Fruit fly (Drosophila melanogaster) whole organism, embryonic: ENCODE results near the gene drm.

Experiments
- Ada2b ChIP-seq: fragments of 200-800 bp; sonication (Bioruptor generic); IDR thresholded peaks from 2 replicates; pipeline ENCODE4 v1.3.6; 2022; ENCODE audit warnings: missing biosample characterization, missing genetic modification characterization
- CG10267 ChIP-seq: fragments of 200-800 bp; sonication (Bioruptor generic); optimal IDR thresholded peaks from 2 replicates; lab custom pipeline; 2018; ENCODE audit warnings: missing biosample characterization, mild to moderate bottlenecking, missing genetic modification characterization, moderate library complexity
- CG10959 ChIP-seq: fragments of 200-800 bp; sonication (Bioruptor generic); IDR thresholded peaks from 2 replicates; pipeline ENCODE4 v1.3.6; 2022; ENCODE audit warnings: missing biosample characterization, missing genetic modification characterization
- CG11456 ChIP-seq: fragments of 200-800 bp; sonication (Bioruptor generic); IDR thresholded peaks from 3 replicates; pipeline ENCODE4 v1.3.6; 2022; ENCODE audit warnings: missing biosample characterization, missing genetic modification characterization
- CG12236 ChIP-seq: fragments of 200-800 bp; sonication (Bioruptor generic); optimal IDR thresholded peaks from 2 replicates; lab custom pipeline; 2016; ENCODE audit warnings: missing biosample characterization, missing genetic modification characterization
- CG1233 ChIP-seq: fragments of 200-800 bp; sonication (Bioruptor generic); optimal IDR thresholded peaks from 4 replicates; lab custom pipeline; 2018; ENCODE audit warnings: missing biosample characterization, mild to moderate bottlenecking, missing genetic modification characterization
- CG12769 ChIP-seq: fragments of 200-800 bp; sonication (Bioruptor generic); optimal IDR thresholded peaks from 2 replicates; lab custom pipeline; 2019; ENCODE audit warnings: missing biosample characterization, mild to moderate bottlenecking, missing genetic modification characterization, moderate library complexity
- CG15514 ChIP-seq: fragments of 200-800 bp; sonication (Bioruptor generic); optimal IDR thresholded peaks from 3 replicates; lab custom pipeline; 2017; ENCODE audit warnings: missing biosample characterization, missing genetic modification characterization, mild to moderate bottlenecking, moderate library complexity, missing genetic modification reagents
- CG15696 ChIP-seq: fragments of 200-800 bp; sonication (Bioruptor generic); optimal IDR thresholded peaks from 2 replicates; lab custom pipeline; 2019; ENCODE audit warnings: missing biosample characterization, mild to moderate bottlenecking, missing genetic modification characterization, moderate library complexity
- CG1603 ChIP-seq: fragments of 200-800 bp; sonication (Bioruptor generic); optimal IDR thresholded peaks from 2 replicates; lab custom pipeline; 2019; ENCODE audit warnings: missing biosample characterization, mild to moderate bottlenecking, missing genetic modification characterization, moderate library complexity
- CG16815 ChIP-seq: fragments of 200-800 bp; sonication (Bioruptor generic); optimal IDR thresholded peaks from 3 replicates; lab custom pipeline; 2017; ENCODE audit warnings: missing biosample characterization, mild to moderate bottlenecking, missing genetic modification characterization
- CG2199 ChIP-seq: fragments of 200-800 bp; sonication (Bioruptor generic); IDR thresholded peaks from 3 replicates; pipeline ENCODE4 v1.3.6; 2022; ENCODE audit warnings: missing biosample characterization, missing genetic modification characterization
- CG2712 ChIP-seq: fragments of 200-800 bp; optimal IDR thresholded peaks from 3 replicates; lab custom pipeline; 2019; ENCODE audit warnings: missing biosample characterization, mild to moderate bottlenecking, missing genetic modification characterization, moderate library complexity
- CG2875 ChIP-seq: fragments of 200-800 bp; sonication (Bioruptor generic); optimal IDR thresholded peaks from 2 replicates; lab custom pipeline; 2017; ENCODE audit warnings: missing biosample characterization, mild to moderate bottlenecking, missing genetic modification characterization, missing genetic modification reagents
- CG30020 ChIP-seq: fragments of 200-800 bp; optimal IDR thresholded peaks from 2 replicates; lab custom pipeline; 2019; ENCODE audit warnings: missing biosample characterization, mild to moderate bottlenecking, missing genetic modification characterization, moderate library complexity
- CG30403 ChIP-seq: fragments of 200-800 bp; sonication (Bioruptor generic); optimal IDR thresholded peaks from 3 replicates; lab custom pipeline; 2016; ENCODE audit warnings: missing biosample characterization, missing genetic modification characterization
- CG32772 ChIP-seq: fragments of 200-800 bp; sonication (Bioruptor generic); IDR thresholded peaks from 2 replicates; pipeline ENCODE4 v1.3.6; 2022; ENCODE audit warnings: missing biosample characterization, missing genetic modification characterization
- CG43689 ChIP-seq: fragments of 200-800 bp; sonication (Bioruptor generic); IDR thresholded peaks from 2 replicates; pipeline ENCODE4 v1.3.6; 2022; ENCODE audit warnings: missing biosample characterization, missing genetic modification characterization
- CG4404 ChIP-seq: fragments of 200-800 bp; sonication (Bioruptor generic); IDR thresholded peaks from 2 replicates; pipeline ENCODE4 v1.3.6; 2022; ENCODE audit warnings: missing biosample characterization, missing genetic modification characterization
- CG6765 ChIP-seq: fragments of 200-800 bp; sonication (Bioruptor generic); optimal IDR thresholded peaks from 3 replicates; lab custom pipeline; 2017; ENCODE audit warnings: missing biosample characterization, mild to moderate bottlenecking, missing genetic modification characterization
- CG6791 ChIP-seq: fragments of 200-800 bp; sonication (Bioruptor generic); IDR thresholded peaks from 3 replicates; pipeline ENCODE4 v1.3.6; 2022; ENCODE audit warnings: missing biosample characterization, missing genetic modification characterization; ENCODE audit not compliant: partially characterized antibody
- CG8924 ChIP-seq: fragments of 200-800 bp; optimal IDR thresholded peaks from 3 replicates; lab custom pipeline; 2019; ENCODE audit warnings: missing biosample characterization, mild to moderate bottlenecking, missing genetic modification characterization, moderate library complexity
- Chrac-16 ChIP-seq: fragments of 200-800 bp; sonication (Bioruptor generic); optimal IDR thresholded peaks from 3 replicates; lab custom pipeline; 2016; ENCODE audit warnings: missing biosample characterization, missing genetic modification characterization
- D19A ChIP-seq: fragments of 200-800 bp; optimal IDR thresholded peaks from 3 replicates; lab custom pipeline; 2019; ENCODE audit warnings: missing biosample characterization, mild to moderate bottlenecking, missing genetic modification characterization, moderate library complexity
- Gug ChIP-seq: fragments of 200-800 bp; sonication (Bioruptor generic); IDR thresholded peaks from 4 replicates; pipeline ENCODE4 v1.3.6; 2022; ENCODE audit warnings: missing biosample characterization, missing genetic modification characterization
- H2.0 ChIP-seq: fragments of 200-800 bp; sonication (Bioruptor generic); IDR thresholded peaks from 2 replicates; pipeline ENCODE4 v1.3.6; 2022; ENCODE audit warnings: missing biosample characterization, missing genetic modification characterization
- HLHmδ ChIP-seq: fragments of 200-800 bp; sonication (Bioruptor generic); optimal IDR thresholded peaks from 2 replicates; lab custom pipeline; 2018; ENCODE audit warnings: missing biosample characterization, mild to moderate bottlenecking, missing genetic modification characterization, moderate library complexity
- Med ChIP-seq: fragments of 200-800 bp; sonication (Bioruptor generic); peaks from one replicate; lab custom pipeline; 2016; ENCODE audit warnings: missing biosample characterization, missing genetic modification characterization, mild to moderate bottlenecking, inconsistent platforms, moderate library complexity
- Rx ChIP-seq: fragments of 200-800 bp; sonication (Bioruptor generic); IDR thresholded peaks from 2 replicates; pipeline ENCODE4 v1.3.6; 2022; ENCODE audit warnings: missing biosample characterization, missing genetic modification characterization
- Usf ChIP-seq: fragments of 200-800 bp; sonication (Bioruptor generic); optimal IDR thresholded peaks from 2 replicates; lab custom pipeline; 2017; ENCODE audit warnings: missing genotype, missing biosample characterization, missing genetic modification characterization
- ase ChIP-seq: fragments of 200-800 bp; sonication (Bioruptor generic); IDR thresholded peaks from 3 replicates; pipeline ENCODE4 v1.3.6; 2022; ENCODE audit warnings: missing biosample characterization, missing genetic modification characterization
- bsh ChIP-seq, 2 experiments: fragments of 200-800 bp; sonication (Bioruptor generic); optimal IDR thresholded peaks; 2 replicates each; lab custom pipeline; 2017 to 2018; ENCODE audit warnings: mild to moderate bottlenecking in 2 of 2, missing biosample characterization in 2 of 2, missing genetic modification characterization in 2 of 2, moderate library complexity in 1 of 2
- chif ChIP-seq, 2 experiments: fragments of 200-800 bp; sonication (Bioruptor generic); optimal IDR thresholded peaks; 3 replicates each; lab custom pipeline; 2016; ENCODE audit warnings: missing biosample characterization in 2 of 2, missing genetic modification characterization in 2 of 2
- dan ChIP-seq: fragments of 200-800 bp; sonication (Bioruptor generic); IDR thresholded peaks from 2 replicates; pipeline ENCODE4 v1.3.6; 2022; ENCODE audit warnings: missing biosample characterization, missing genetic modification characterization
- dm ChIP-seq: fragments of 200-800 bp; sonication (Bioruptor generic); optimal IDR thresholded peaks from 3 replicates; lab custom pipeline; 2016; ENCODE audit warnings: missing biosample characterization, missing genetic modification characterization
- dmrt11E ChIP-seq: fragments of 200-800 bp; sonication (Bioruptor generic); optimal IDR thresholded peaks from 3 replicates; lab custom pipeline; 2018; ENCODE audit warnings: missing biosample characterization, mild to moderate bottlenecking, missing genetic modification characterization, moderate library complexity
- ems ChIP-seq: fragments of 200-800 bp; sonication (Bioruptor generic); optimal IDR thresholded peaks from 3 replicates; lab custom pipeline; 2016; ENCODE audit warnings: missing biosample characterization, missing genetic modification characterization
- fru ChIP-seq: fragments of >200 bp; optimal IDR thresholded peaks from 2 replicates; lab custom pipeline; 2017
- gem ChIP-seq: fragments of 200-800 bp; sonication (Bioruptor generic); optimal IDR thresholded peaks from 2 replicates; lab custom pipeline; 2019; ENCODE audit warnings: missing biosample characterization, mild to moderate bottlenecking, missing genetic modification characterization, moderate library complexity
- grn ChIP-seq: fragments of 200-800 bp; sonication (Bioruptor generic); optimal IDR thresholded peaks from 3 replicates; lab custom pipeline; 2017; ENCODE audit warnings: missing biosample characterization, missing genetic modification characterization
- nom ChIP-seq: fragments of 200-800 bp; sonication (Bioruptor generic); optimal IDR thresholded peaks from 2 replicates; lab custom pipeline; 2017; ENCODE audit warnings: missing biosample characterization, missing genetic modification characterization, mild to moderate bottlenecking, moderate library complexity, missing genetic modification reagents
- p53 ChIP-seq: fragments of 200-800 bp; sonication (Bioruptor generic); optimal IDR thresholded peaks from 2 replicates; lab custom pipeline; 2016; ENCODE audit warnings: missing biosample characterization, missing genetic modification characterization
- prd ChIP-seq, 3 experiments: fragments of >200 bp in 2 of 3; fragments of 200-800 bp in 1 of 3; sonication (Bioruptor generic) in 1 of 3; optimal IDR thresholded peaks in 2 of 3; IDR thresholded peaks in 1 of 3; 2 replicates in 2 of 3; 3 replicates in 1 of 3; pipeline versions ENCODE4 v1.3.6 to Lab custom; 2017 to 2022; ENCODE audit warnings: missing biosample characterization in 1 of 3, missing genetic modification characterization in 1 of 3
- sd ChIP-seq: fragments of 200-800 bp; sonication (Bioruptor generic); optimal IDR thresholded peaks from 3 replicates; lab custom pipeline; 2018; ENCODE audit warnings: missing biosample characterization, mild to moderate bottlenecking, missing genetic modification characterization, moderate library complexity
- sens ChIP-seq: fragments of 200-800 bp; sonication (Bioruptor generic); peaks from one replicate; lab custom pipeline; 2016; ENCODE audit warnings: missing biosample characterization, missing genetic modification characterization
- sim ChIP-seq: fragments of 200-800 bp; sonication (Bioruptor generic); IDR thresholded peaks from 2 replicates; pipeline ENCODE4 v1.3.6; 2022; ENCODE audit warnings: missing biosample characterization, missing genetic modification characterization
- toy ChIP-seq: fragments of 200-800 bp; sonication (Bioruptor generic); IDR thresholded peaks from 2 replicates; pipeline ENCODE4 v1.3.6; 2022; ENCODE audit warnings: missing biosample characterization, missing genetic modification characterization
- zen ChIP-seq: fragments of 200-800 bp; sonication (Bioruptor generic); optimal IDR thresholded peaks from 3 replicates; lab custom pipeline; 2018; ENCODE audit warnings: missing biosample characterization, mild to moderate bottlenecking, missing genetic modification characterization, moderate library complexity
- zfh1 ChIP-seq: fragments of 200-800 bp; sonication (Bioruptor generic); IDR thresholded peaks from 3 replicates; pipeline ENCODE4 v1.3.6; 2022; ENCODE audit warnings: missing biosample characterization, missing genetic modification characterization

Gene drm

DNA sequence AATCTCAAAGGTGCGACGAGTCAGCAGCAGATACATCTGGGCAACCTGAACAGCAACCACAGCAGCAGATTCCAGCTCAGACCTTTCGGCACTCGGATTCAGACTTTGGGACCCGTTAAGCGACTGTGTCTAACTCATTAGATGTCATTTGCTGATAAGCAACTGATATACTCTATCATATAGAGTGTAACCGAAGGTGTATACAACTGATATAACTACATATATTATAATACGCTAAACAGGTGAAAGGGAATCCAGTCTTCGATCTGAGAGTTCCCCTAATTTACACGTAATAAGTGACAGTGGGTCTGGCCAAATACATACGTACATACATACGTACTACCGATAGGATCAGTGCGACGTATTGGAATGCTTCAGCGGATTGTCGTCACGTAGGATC lies 11.5 kb downstream of the drm start:
- TF ChIP-seq bsh (GFP tag; optimal IDR thresholded peaks at IDR 0.05; lab: Kevin White, UChicago): no peak
- TF ChIP-seq CG1603: peak; percentile 3
- TF ChIP-seq Ada2b: no peak
- peak; percentile 13 for TF ChIP-seq sd (tag; lab: Kevin White, UChicago)
- TF ChIP-seq p53 (GFP tag; lab: Kevin White, UChicago): no peak
- no peak for TF ChIP-seq dm
- no peak for TF ChIP-seq fru (lab: Kevin White, UChicago)
- no peak for TF ChIP-seq CG30403 (GFP tag; lab: Kevin White, UChicago)
- peak; percentile 84 for TF ChIP-seq grn (GFP tag; lab: Kevin White, UChicago)
- TF ChIP-seq HLHmδ (GFP tag; lab: Kevin White, UChicago): no peak
- TF ChIP-seq CG2199: 0 out of 3 replicates have a peak, but pooled peaks have one; percentile 15
- no peak for TF ChIP-seq CG2875 (GFP tag; lab: Kevin White, UChicago)
- TF ChIP-seq CG6765 (GFP tag; lab: Kevin White, UChicago): no peak
- no peak for TF ChIP-seq ems (GFP tag; lab: Kevin White, UChicago)
- TF ChIP-seq H2.0 (GFP tag; lab: Robert Waterston, UW): no peak
- TF ChIP-seq sim (GFP tag; lab: Robert Waterston, UW): no peak
- 0 out of 3 replicates have a peak, but pooled peaks have one; percentile 16 for TF ChIP-seq CG11456 (GFP tag; lab: Robert Waterston, UW)
- no peak for TF ChIP-seq CG15514 (GFP tag; lab: Kevin White, UChicago)
- TF ChIP-seq CG12236 (GFP tag; lab: Kevin White, UChicago): no peak
- TF ChIP-seq prd (optimal IDR thresholded peaks at IDR 0.05; lab: Kevin White, UChicago): no peak
- 0 out of 3 replicates have a peak, but pooled peaks have one; percentile 18 for TF ChIP-seq prd (GFP tag; IDR thresholded peaks at IDR 0.05; lab: Robert Waterston, UW)
- no peak for TF ChIP-seq toy (GFP tag; lab: Robert Waterston, UW)
- TF ChIP-seq CG12769 (tag; lab: Kevin White, UChicago): peak; percentile 11
- TF ChIP-seq CG6791: no peak
- TF ChIP-seq dmrt11E (tag; lab: Kevin White, UChicago): no peak
- no peak for TF ChIP-seq CG1233 (GFP tag; lab: Kevin White, UChicago)
- TF ChIP-seq D19A (tag; lab: Kevin White, UChicago): peak; percentile 92
- TF ChIP-seq Med (GFP tag; lab: Kevin White, UChicago): peak; percentile 43
- no peak for TF ChIP-seq Gug (GFP tag; lab: Robert Waterston, UW)
- TF ChIP-seq dan (GFP tag; lab: Robert Waterston, UW): no peak

dm6 chr2L:3552773-3553172 lies 13.7 kb downstream of the drm start:
- TF ChIP-seq dmrt11E (tag; lab: Kevin White, UChicago): peak; percentile 23
- no peak for TF ChIP-seq CG6791
- TF ChIP-seq sens (GFP tag; lab: Kevin White, UChicago): peak; percentile 76
- peak; percentile 59 for TF ChIP-seq CG4404 (GFP tag; lab: Robert Waterston, UW)
- TF ChIP-seq Usf: no peak
- TF ChIP-seq CG32772 (GFP tag; lab: Robert Waterston, UW): no peak
- peak in 1 of 2 experiments; percentile 25 for TF ChIP-seq chif (GFP tag; optimal IDR thresholded peaks at IDR 0.05; lab: Kevin White, UChicago)
- peak; percentile 25 for TF ChIP-seq Chrac-16 (GFP tag; lab: Kevin White, UChicago)
- TF ChIP-seq bsh (GFP tag; optimal IDR thresholded peaks at IDR 0.05; lab: Kevin White, UChicago): peak in 1 of 2 experiments; percentile 13
- TF ChIP-seq dan (GFP tag; lab: Robert Waterston, UW): peak; percentile 37; the same call in 1 of the 2 replicates
- peak; percentile 38 for TF ChIP-seq CG1603
- TF ChIP-seq zen (tag; lab: Kevin White, UChicago): peak; percentile 70
- TF ChIP-seq prd (optimal IDR thresholded peaks at IDR 0.05; lab: Kevin White, UChicago): no peak
- peak; percentile 72; the same call in 2 of the 3 replicates for TF ChIP-seq prd (GFP tag; IDR thresholded peaks at IDR 0.05; lab: Robert Waterston, UW)
- TF ChIP-seq CG16815 (GFP tag; lab: Kevin White, UChicago): peak; percentile 15
- peak; percentile 4 for TF ChIP-seq CG10267 (tag; lab: Kevin White, UChicago)
- TF ChIP-seq ase (GFP tag; lab: Robert Waterston, UW): no peak
- TF ChIP-seq CG2712 (tag; lab: Kevin White, UChicago): peak; percentile 19
- TF ChIP-seq CG8924 (tag; lab: Kevin White, UChicago): no peak
- 0 out of 2 replicates have a peak, but pooled peaks have one; percentile 15 for TF ChIP-seq CG10959 (GFP tag; lab: Robert Waterston, UW)
- no peak for TF ChIP-seq CG30020
- TF ChIP-seq gem (tag; lab: Kevin White, UChicago): peak; percentile 24
- TF ChIP-seq nom (GFP tag; lab: Kevin White, UChicago): peak; percentile 44
- TF ChIP-seq CG15696 (tag; lab: Kevin White, UChicago): peak; percentile 30
- peak; percentile 21; the same call in 1 of the 2 replicates for TF ChIP-seq Rx (GFP tag; lab: Robert Waterston, UW)
- no peak for TF ChIP-seq CG43689 (GFP tag; lab: Robert Waterston, UW)
- TF ChIP-seq zfh1 (GFP tag; lab: Robert Waterston, UW): 0 out of 3 replicates have a peak, but pooled peaks have one; percentile 43
